Worm (Caenorhabditis elegans) whole organism, mixed stage, embryonic: ENCODE measurements around the gene hipr-1.
A peak's percentile ranks its signal among the peaks of the same experiment; 100 is the strongest.

Experiments
- M03D4.4 ChIP-seq: sonication (generic microtip); optimal IDR thresholded peaks from 2 replicates; lab custom pipeline; 2017; ENCODE audit warnings: mild to moderate bottlenecking, missing genetic modification characterization, missing compliant biosample characterization
- bed-3 ChIP-seq: fragments of 200-800 bp; sonication (Bioruptor generic); optimal IDR thresholded peaks from 3 replicates; lab custom pipeline; 2018; ENCODE audit warnings: mild to moderate bottlenecking, missing genetic modification characterization, moderate library complexity, missing compliant biosample characterization
- blmp-1 ChIP-seq: fragments of 150-350 bp; optimal IDR thresholded peaks from 2 replicates; lab custom pipeline; 2014; ENCODE audit warnings: missing biosample characterization, missing genetic modification characterization
- ceh-39 ChIP-seq: fragments of 150-350 bp; optimal IDR thresholded peaks from 2 replicates; lab custom pipeline; 2014; ENCODE audit warnings: missing biosample characterization, missing genetic modification characterization
- ceh-43 ChIP-seq: fragments of 200-800 bp; sonication (Bioruptor generic); optimal IDR thresholded peaks from 2 replicates; lab custom pipeline; 2018; ENCODE audit warnings: mild to moderate bottlenecking, missing genetic modification characterization, moderate library complexity, missing compliant biosample characterization
- ceh-83 ChIP-seq: fragments of 200-800 bp; sonication (Bioruptor generic); optimal IDR thresholded peaks from 2 replicates; lab custom pipeline; 2018; ENCODE audit warnings: mild to moderate bottlenecking, missing genetic modification characterization, missing compliant biosample characterization
- ces-1 ChIP-seq: fragments of 150-350 bp; optimal IDR thresholded peaks from 2 replicates; lab custom pipeline; 2014; ENCODE audit warnings: missing biosample characterization, missing genetic modification reagents, missing genetic modification characterization
- cnd-1 ChIP-seq: fragments of 200-800 bp; sonication (Bioruptor generic); optimal IDR thresholded peaks from 2 replicates; lab custom pipeline; 2018; ENCODE audit warnings: mild to moderate bottlenecking, missing genetic modification characterization, missing compliant biosample characterization
- drap-1 ChIP-seq: fragments of 200-800 bp; sonication (Bioruptor generic); optimal IDR thresholded peaks from 3 replicates; lab custom pipeline; 2018; ENCODE audit warnings: mild to moderate bottlenecking, missing genetic modification characterization, missing compliant biosample characterization
- elt-1 ChIP-seq: sonication (generic microtip); optimal IDR thresholded peaks from 2 replicates; lab custom pipeline; 2017; ENCODE audit warnings: missing genetic modification characterization, mild to moderate bottlenecking, missing compliant biosample characterization, antibody characterized with exemption, moderate library complexity, borderline replicate concordance; ENCODE audit not compliant: insufficient read depth
- elt-3 ChIP-seq: fragments of 150-350 bp; optimal IDR thresholded peaks from 2 replicates; lab custom pipeline; 2014; ENCODE audit warnings: missing biosample characterization, missing genetic modification characterization
- flh-1 ChIP-seq: fragments of 200-800 bp; sonication (Bioruptor generic); optimal IDR thresholded peaks from 2 replicates; lab custom pipeline; 2018; ENCODE audit warnings: mild to moderate bottlenecking, missing genetic modification characterization, moderate library complexity, missing compliant biosample characterization
- ham-2 ChIP-seq: fragments of 200-800 bp; sonication (Bioruptor generic); optimal IDR thresholded peaks from 2 replicates; lab custom pipeline; 2018; ENCODE audit warnings: mild to moderate bottlenecking, missing genetic modification characterization, missing compliant biosample characterization
- hlh-1 ChIP-seq: fragments of 150-350 bp; optimal IDR thresholded peaks from 2 replicates; lab custom pipeline; 2014; ENCODE audit warnings: missing biosample characterization, missing genetic modification reagents, missing genetic modification characterization
- lin-13 ChIP-seq: fragments of 150-350 bp; optimal IDR thresholded peaks from 2 replicates; lab custom pipeline; 2014; ENCODE audit warnings: missing biosample characterization, missing genetic modification characterization
- lin-32 ChIP-seq: fragments of 200-800 bp; sonication (Bioruptor generic); optimal IDR thresholded peaks from 2 replicates; lab custom pipeline; 2018; ENCODE audit warnings: mild to moderate bottlenecking, missing genetic modification characterization, missing compliant biosample characterization
- lsy-2 ChIP-seq: fragments of 150-350 bp; optimal IDR thresholded peaks from 2 replicates; lab custom pipeline; 2014; ENCODE audit warnings: missing biosample characterization, missing genetic modification characterization
- mab-5 ChIP-seq: fragments of 150-350 bp; optimal IDR thresholded peaks from 2 replicates; lab custom pipeline; 2014; ENCODE audit warnings: missing biosample characterization, missing genetic modification characterization
- mep-1 ChIP-seq: fragments of 150-350 bp; optimal IDR thresholded peaks from 2 replicates; lab custom pipeline; 2017; ENCODE audit warnings: missing biosample characterization, missing genetic modification reagents, missing genetic modification characterization, inconsistent platforms
- mls-2 ChIP-seq: sonication (generic microtip); optimal IDR thresholded peaks from 2 replicates; lab custom pipeline; 2016; ENCODE audit warnings: mild to moderate bottlenecking, missing genetic modification characterization, moderate library complexity, missing compliant biosample characterization
- nhr-12 ChIP-seq: fragments of 150-350 bp; optimal IDR thresholded peaks from 2 replicates; lab custom pipeline; 2014; ENCODE audit warnings: missing biosample characterization, missing genetic modification characterization
- nhr-2 ChIP-seq: fragments of 150-350 bp; optimal IDR thresholded peaks from 2 replicates; lab custom pipeline; 2014; ENCODE audit warnings: missing biosample characterization, missing genetic modification characterization
- nhr-237 ChIP-seq: fragments of 150-350 bp; optimal IDR thresholded peaks from 2 replicates; lab custom pipeline; 2014; ENCODE audit warnings: missing biosample characterization, missing genetic modification characterization
- nhr-28 ChIP-seq: fragments of 150-350 bp; optimal IDR thresholded peaks from 2 replicates; lab custom pipeline; 2014; ENCODE audit warnings: missing biosample characterization, missing genetic modification characterization
- nhr-76 ChIP-seq: sonication (generic microtip); optimal IDR thresholded peaks from 2 replicates; lab custom pipeline; 2017; ENCODE audit warnings: missing biosample characterization, missing genetic modification characterization
- pha-4 ChIP-seq: fragments of 150-350 bp; optimal IDR thresholded peaks from 2 replicates; lab custom pipeline; 2018; ENCODE audit warnings: missing biosample characterization, missing genetic modification reagents, missing genetic modification characterization
- sem-2 ChIP-seq: fragments of 200-800 bp; sonication (Bioruptor generic); optimal IDR thresholded peaks from 2 replicates; lab custom pipeline; 2018; ENCODE audit warnings: mild to moderate bottlenecking, missing genetic modification characterization, missing compliant biosample characterization
- snpc-4 ChIP-seq: fragments of 150-350 bp; optimal IDR thresholded peaks from 2 replicates; lab custom pipeline; 2014; ENCODE audit warnings: missing biosample characterization, missing genetic modification characterization
- sptf-1 ChIP-seq: sonication (generic microtip); optimal IDR thresholded peaks from 2 replicates; lab custom pipeline; 2017; ENCODE audit warnings: mild to moderate bottlenecking, missing genetic modification characterization, moderate library complexity, missing compliant biosample characterization
- tbx-8 ChIP-seq: fragments of 200-800 bp; sonication (Bioruptor generic); optimal IDR thresholded peaks from 2 replicates; lab custom pipeline; 2018; ENCODE audit warnings: mild to moderate bottlenecking, missing genetic modification characterization, moderate library complexity, missing compliant biosample characterization
- unc-120 ChIP-seq: sonication (generic microtip); optimal IDR thresholded peaks from 2 replicates; lab custom pipeline; 2017; ENCODE audit warnings: missing genetic modification characterization, missing compliant biosample characterization; ENCODE audit not compliant: poor library complexity, severe bottlenecking
- unc-39 ChIP-seq: fragments of 150-350 bp; optimal IDR thresholded peaks from 2 replicates; lab custom pipeline; 2014; ENCODE audit warnings: missing biosample characterization, missing genetic modification characterization
- unc-62 ChIP-seq: fragments of 150-350 bp; optimal IDR thresholded peaks from 2 replicates; lab custom pipeline; 2014; ENCODE audit warnings: missing biosample characterization, missing genetic modification reagents, missing genetic modification characterization
- zip-8 ChIP-seq: fragments of 150-350 bp; optimal IDR thresholded peaks from 2 replicates; lab custom pipeline; 2014; ENCODE audit warnings: missing biosample characterization, missing genetic modification characterization
- ztf-11 ChIP-seq: fragments of 150-350 bp; optimal IDR thresholded peaks from 2 replicates; lab custom pipeline; 2014; ENCODE audit warnings: missing biosample characterization, missing genetic modification characterization

The hipr-1 gene

ce11 chrIII:8737391-8737790 lies 17.4 kb downstream of the hipr-1 start:
- no peak for TF ChIP-seq nhr-2
- TF ChIP-seq ces-1 (GFP tag; lab: Kevin White, UChicago), result peak; percentile 81

ce11 chrIII:8738289-8738688 lies 18.3 kb downstream of the hipr-1 start:
- TF ChIP-seq ceh-43 (GFP tag; lab: Kevin White, UChicago) (no peak), nhr-2 (no peak), sptf-1 (tag; lab: Kevin White, UChicago) (no peak), unc-39 (no peak), nhr-12 (tag; lab: Kevin White, UChicago) (no peak), elt-3 (tag; lab: Kevin White, UChicago) (no peak), ham-2 (no peak), drap-1 (no peak), snpc-4 (tag; lab: Kevin White, UChicago) (no peak), zip-8 (no peak), mls-2 (tag; lab: Kevin White, UChicago) (no peak), hlh-1 (tag; lab: Kevin White, UChicago) (no peak), flh-1 (GFP tag; lab: Kevin White, UChicago) (no peak), ces-1 (GFP tag; lab: Kevin White, UChicago) (no peak)

- TF ChIP-seq nhr-2 (no peak), nhr-28 (tag; lab: Kevin White, UChicago) (no peak), nhr-12 (tag; lab: Kevin White, UChicago) (no peak), bed-3 (no peak), sem-2 (GFP tag; lab: Kevin White, UChicago) (no peak), mab-5 (no peak), snpc-4 (tag; lab: Kevin White, UChicago) (no peak), pha-4 (tag; lab: Kevin White, UChicago) (no peak), cnd-1 (tag; lab: Kevin White, UChicago) (no peak)
Measured at ce11 chrIII:8739126-8739525, 19.1 kb downstream of the hipr-1 start.

ce11 chrIII:8739786-8740185 lies 19.8 kb downstream of the hipr-1 start:
- TF ChIP-seq unc-120 (tag; lab: Kevin White, UChicago) (peak; percentile 2), nhr-76 (tag; lab: Kevin White, UChicago) (no peak), mab-5 (no peak)

- TF ChIP-seq blmp-1 (tag; lab: Kevin White, UChicago), result no peak
- peak; percentile 87 for TF ChIP-seq lin-13 (tag; lab: Kevin White, UChicago)
- TF ChIP-seq ces-1 (GFP tag; lab: Kevin White, UChicago), result peak; percentile 78
- peak; percentile 81 for TF ChIP-seq mls-2 (tag; lab: Kevin White, UChicago)
- peak; percentile 76 for TF ChIP-seq pha-4 (tag; lab: Kevin White, UChicago)
- peak; percentile 58 for TF ChIP-seq elt-1 (tag; lab: Kevin White, UChicago)
- TF ChIP-seq bed-3, result peak; percentile 31
- TF ChIP-seq lin-32 (GFP tag; lab: Kevin White, UChicago), result peak; percentile 4
- TF ChIP-seq mab-5, result no peak
- no peak for TF ChIP-seq unc-39
- peak; percentile 71 for TF ChIP-seq ceh-43 (GFP tag; lab: Kevin White, UChicago)
- TF ChIP-seq sptf-1 (tag; lab: Kevin White, UChicago), result peak; percentile 86
- TF ChIP-seq unc-62 (GFP tag; lab: Kevin White, UChicago), result peak; percentile 57
- TF ChIP-seq nhr-237, result peak; percentile 80
- TF ChIP-seq elt-3 (tag; lab: Kevin White, UChicago), result no peak
- no peak for TF ChIP-seq ztf-11 (tag; lab: Kevin White, UChicago)
- TF ChIP-seq flh-1 (GFP tag; lab: Kevin White, UChicago), result peak; percentile 4
- TF ChIP-seq mep-1 (tag; lab: Kevin White, UChicago), result peak; percentile 90
- peak; percentile 85 for TF ChIP-seq lsy-2 (tag; lab: Kevin White, UChicago)
- TF ChIP-seq tbx-8 (GFP tag; lab: Kevin White, UChicago), result no peak
- TF ChIP-seq ceh-39, result peak; percentile 67
- TF ChIP-seq unc-120 (tag; lab: Kevin White, UChicago), result peak; percentile 90
- no peak for TF ChIP-seq nhr-76 (tag; lab: Kevin White, UChicago)
- peak; percentile 72 for TF ChIP-seq ceh-83 (GFP tag; lab: Kevin White, UChicago)
- peak; percentile 76 for TF ChIP-seq drap-1
- TF ChIP-seq M03D4.4 (tag; lab: Kevin White, UChicago), result peak; percentile 78
- TF ChIP-seq nhr-2, result no peak
- peak; percentile 64 for TF ChIP-seq cnd-1 (tag; lab: Kevin White, UChicago)
- TF ChIP-seq hlh-1 (tag; lab: Kevin White, UChicago), result peak; percentile 54
- TF ChIP-seq snpc-4 (tag; lab: Kevin White, UChicago), result no peak
- TF ChIP-seq nhr-12 (tag; lab: Kevin White, UChicago), result no peak
- TF ChIP-seq zip-8, result peak; percentile 82
- no peak for TF ChIP-seq nhr-28 (tag; lab: Kevin White, UChicago)
- TF ChIP-seq sem-2 (GFP tag; lab: Kevin White, UChicago), result no peak
- TF ChIP-seq ham-2, result peak; percentile 39
Measured at ce11 chrIII:8741276-8741860, 21.4 kb downstream of the hipr-1 start, which contains the start of gene pdhk-2. pdhk-2 (minus strand) TSS chrIII:8741412.
